Worm (Caenorhabditis elegans) whole organism, late embryonic: ENCODE data around the gene C16C8.26.

Experiments
- C08G9.2 ChIP-seq: sonication (generic microtip); optimal IDR thresholded peaks from 2 replicates; lab custom pipeline; 2016; ENCODE audit warnings: mild to moderate bottlenecking, missing genetic modification characterization, moderate library complexity, missing compliant biosample characterization
- F13H6.1 ChIP-seq: sonication (generic microtip); optimal IDR thresholded peaks from 2 replicates; lab custom pipeline; 2016; ENCODE audit warnings: missing genetic modification characterization, missing compliant biosample characterization
- K02D7.2 ChIP-seq: sonication (generic microtip); optimal IDR thresholded peaks from 2 replicates; lab custom pipeline; 2017; ENCODE audit warnings: mild to moderate bottlenecking, missing genetic modification characterization, missing compliant biosample characterization
- T23F11.4 ChIP-seq: fragments of 200-800 bp; sonication (Bioruptor generic); optimal IDR thresholded peaks from 2 replicates; lab custom pipeline; 2018; ENCODE audit warnings: mild to moderate bottlenecking, missing genetic modification characterization, missing compliant biosample characterization
- Y22D7AL.16 ChIP-seq: sonication (generic microtip); optimal IDR thresholded peaks from 2 replicates; lab custom pipeline; 2016; ENCODE audit warnings: missing genetic modification characterization, missing compliant biosample characterization
- ceh-14 ChIP-seq: sonication (generic microtip); optimal IDR thresholded peaks from 2 replicates; lab custom pipeline; 2016; ENCODE audit warnings: missing genotype, missing genetic modification characterization, missing compliant biosample characterization
- ceh-18 ChIP-seq: sonication (generic microtip); optimal IDR thresholded peaks from 2 replicates; lab custom pipeline; 2016; ENCODE audit warnings: missing genetic modification characterization, missing compliant biosample characterization
- ceh-19 ChIP-seq: fragments of 200-800 bp; sonication (Bioruptor generic); optimal IDR thresholded peaks from 2 replicates; lab custom pipeline; 2018; ENCODE audit warnings: mild to moderate bottlenecking, missing genetic modification characterization, missing compliant biosample characterization
- ceh-2 ChIP-seq: sonication (generic microtip); optimal IDR thresholded peaks from 2 replicates; lab custom pipeline; 2016; ENCODE audit warnings: missing genotype, missing genetic modification characterization, missing compliant biosample characterization
- ceh-30 ChIP-seq: fragments of 150-350 bp; optimal IDR thresholded peaks from 2 replicates; lab custom pipeline; 2014; ENCODE audit warnings: missing biosample characterization, missing genetic modification characterization
- ceh-31 ChIP-seq: sonication (generic microtip); optimal IDR thresholded peaks from 2 replicates; lab custom pipeline; 2016; ENCODE audit warnings: missing genetic modification characterization, missing compliant biosample characterization
- ceh-34 ChIP-seq: sonication (generic microtip); optimal IDR thresholded peaks from 2 replicates; lab custom pipeline; 2016; ENCODE audit warnings: mild to moderate bottlenecking, missing genetic modification characterization, missing compliant biosample characterization
- ceh-45 ChIP-seq: fragments of 200-800 bp; sonication (Bioruptor generic); IDR thresholded peaks from 2 replicates; pipeline ENCODE4 v1.3.6; 2022; ENCODE audit warnings: missing genetic modification reagents, missing genetic modification characterization, missing compliant biosample characterization
- ceh-6 ChIP-seq: fragments of 200-800 bp; sonication (Bioruptor generic); optimal IDR thresholded peaks from 2 replicates; lab custom pipeline; 2018; ENCODE audit warnings: mild to moderate bottlenecking, missing genetic modification characterization, missing compliant biosample characterization
- ceh-9 ChIP-seq: sonication (generic microtip); optimal IDR thresholded peaks from 2 replicates; lab custom pipeline; 2016; ENCODE audit warnings: mild to moderate bottlenecking, missing genetic modification characterization, inconsistent platforms, missing compliant biosample characterization
- che-1 ChIP-seq: sonication (generic microtip); optimal IDR thresholded peaks from 2 replicates; lab custom pipeline; 2016; ENCODE audit warnings: mild to moderate bottlenecking, missing genetic modification characterization, missing compliant biosample characterization
- elt-2 ChIP-seq: sonication (generic microtip); optimal IDR thresholded peaks from 2 replicates; lab custom pipeline; 2016; ENCODE audit warnings: missing genetic modification reagents, missing genetic modification characterization, missing compliant biosample characterization
- ets-4 ChIP-seq: sonication (generic microtip); optimal IDR thresholded peaks from 2 replicates; lab custom pipeline; 2016; ENCODE audit warnings: missing genetic modification characterization, missing compliant biosample characterization
- eyg-1 ChIP-seq: sonication (generic microtip); optimal IDR thresholded peaks from 2 replicates; lab custom pipeline; 2016; ENCODE audit warnings: missing genotype, missing genetic modification characterization, missing compliant biosample characterization
- fax-1 ChIP-seq: sonication (generic microtip); optimal IDR thresholded peaks from 2 replicates; lab custom pipeline; 2016; ENCODE audit warnings: missing genotype, missing genetic modification characterization, missing compliant biosample characterization
- fkh-10 ChIP-seq: fragments of 150-350 bp; optimal IDR thresholded peaks from 2 replicates; lab custom pipeline; 2014; ENCODE audit warnings: missing biosample characterization, missing genetic modification reagents, missing genetic modification characterization
- fkh-6 ChIP-seq: sonication (generic microtip); optimal IDR thresholded peaks from 2 replicates; lab custom pipeline; 2016; ENCODE audit warnings: missing genetic modification characterization, missing compliant biosample characterization
- hlh-13 ChIP-seq: fragments of 200-800 bp; sonication (Bioruptor generic); optimal IDR thresholded peaks from 2 replicates; lab custom pipeline; 2018; ENCODE audit warnings: mild to moderate bottlenecking, missing genetic modification characterization, missing compliant biosample characterization
- hlh-6 ChIP-seq: sonication (generic microtip); optimal IDR thresholded peaks from 2 replicates; lab custom pipeline; 2016; ENCODE audit warnings: missing genotype, missing genetic modification characterization, missing compliant biosample characterization
- hlh-8 ChIP-seq: sonication (generic microtip); optimal IDR thresholded peaks from 2 replicates; lab custom pipeline; 2016; ENCODE audit warnings: missing genotype, missing genetic modification characterization, missing compliant biosample characterization
- lim-6 ChIP-seq: sonication (generic microtip); optimal IDR thresholded peaks from 2 replicates; lab custom pipeline; 2016; ENCODE audit warnings: missing genetic modification characterization, missing compliant biosample characterization
- lin-11 ChIP-seq: fragments of 200-800 bp; sonication (Bioruptor generic); optimal IDR thresholded peaks from 2 replicates; lab custom pipeline; 2018; ENCODE audit warnings: mild to moderate bottlenecking, missing genetic modification characterization, missing compliant biosample characterization
- mec-3 ChIP-seq: sonication (generic microtip); optimal IDR thresholded peaks from 2 replicates; lab custom pipeline; 2016; ENCODE audit warnings: borderline replicate concordance, missing genetic modification characterization, missing compliant biosample characterization
- nfya-1 ChIP-seq: sonication (generic microtip); optimal IDR thresholded peaks from 2 replicates; lab custom pipeline; 2017; ENCODE audit warnings: missing genetic modification characterization, mild to moderate bottlenecking, missing compliant biosample characterization, antibody characterized with exemption, moderate library complexity
- nhr-11 ChIP-seq: fragments of 150-350 bp; optimal IDR thresholded peaks from 2 replicates; lab custom pipeline; 2014; ENCODE audit warnings: missing biosample characterization, missing genetic modification characterization
- npax-4 ChIP-seq: sonication (generic microtip); optimal IDR thresholded peaks from 2 replicates; lab custom pipeline; 2016; ENCODE audit warnings: missing genetic modification characterization, missing compliant biosample characterization
- odd-2 ChIP-seq: sonication (generic microtip); optimal IDR thresholded peaks from 2 replicates; lab custom pipeline; 2017; ENCODE audit warnings: antibody characterized with exemption, mild to moderate bottlenecking, missing genetic modification characterization, missing compliant biosample characterization
- pax-1 ChIP-seq: fragments of 150-350 bp; optimal IDR thresholded peaks from 2 replicates; lab custom pipeline; 2014; ENCODE audit warnings: missing biosample characterization, missing genetic modification characterization
- pha-2 ChIP-seq: sonication (generic microtip); optimal IDR thresholded peaks from 2 replicates; lab custom pipeline; 2017; ENCODE audit warnings: mild to moderate bottlenecking, missing genetic modification characterization, missing compliant biosample characterization
- pqm-1 ChIP-seq: sonication (generic microtip); optimal IDR thresholded peaks from 2 replicates; lab custom pipeline; 2016; ENCODE audit warnings: missing genetic modification characterization, missing compliant biosample characterization
- ref-2 ChIP-seq: sonication (generic microtip); optimal IDR thresholded peaks from 2 replicates; lab custom pipeline; 2016; ENCODE audit warnings: missing genetic modification characterization, missing compliant biosample characterization
- sox-2 ChIP-seq: fragments of 200-800 bp; sonication (Bioruptor generic); IDR thresholded peaks from 2 replicates; pipeline ENCODE4 v1.3.6; 2022; ENCODE audit warnings: missing genetic modification reagents, missing genetic modification characterization, missing compliant biosample characterization
- sox-4 ChIP-seq: sonication (generic microtip); optimal IDR thresholded peaks from 2 replicates; lab custom pipeline; 2017; ENCODE audit warnings: mild to moderate bottlenecking, missing genetic modification characterization, inconsistent platforms, missing compliant biosample characterization
- unc-42 ChIP-seq: sonication (generic microtip); optimal IDR thresholded peaks from 2 replicates; lab custom pipeline; 2016; ENCODE audit warnings: missing genotype, missing genetic modification characterization, missing compliant biosample characterization
- unc-86 ChIP-seq: sonication (generic microtip); optimal IDR thresholded peaks from 2 replicates; lab custom pipeline; 2016; ENCODE audit warnings: missing genetic modification characterization, missing compliant biosample characterization
- zip-5 ChIP-seq: sonication (generic microtip); optimal IDR thresholded peaks from 2 replicates; lab custom pipeline; 2016; ENCODE audit warnings: missing genetic modification characterization, missing compliant biosample characterization
- ztf-16 ChIP-seq: sonication (generic microtip); optimal IDR thresholded peaks from 2 replicates; lab custom pipeline; 2017; ENCODE audit warnings: missing genetic modification characterization, missing compliant biosample characterization

The C16C8.26 gene

ce11 chrII:3482231-3482630 is 24.1 kb upstream of the C16C8.26 start, which contains the start of gene smu-2 (continued):
- no peak for TF ChIP-seq fkh-10 (GFP tag; lab: Kevin White, UChicago)
- peak; percentile 92 for TF ChIP-seq lim-6 (tag; lab: Kevin White, UChicago)
- TF ChIP-seq ceh-45, result peak; percentile 50; the same call in 1 of the 2 replicates
- no peak for TF ChIP-seq T23F11.4 (GFP tag; lab: Kevin White, UChicago)
- TF ChIP-seq pha-2 (tag; lab: Kevin White, UChicago), result no peak
- peak; percentile 86 for TF ChIP-seq ets-4 (tag; lab: Kevin White, UChicago)
- no peak for TF ChIP-seq odd-2 (tag; lab: Kevin White, UChicago)
- peak; percentile 46 for TF ChIP-seq ceh-34 (tag; lab: Kevin White, UChicago)
- no peak for TF ChIP-seq ztf-16 (tag; lab: Kevin White, UChicago)
- no peak for TF ChIP-seq Y22D7AL.16 (tag; lab: Kevin White, UChicago)
- TF ChIP-seq ceh-14 (tag; lab: Kevin White, UChicago), result peak; percentile 82
- TF ChIP-seq K02D7.2 (tag; lab: Kevin White, UChicago), result no peak
- peak; percentile 91 for TF ChIP-seq C08G9.2 (tag; lab: Kevin White, UChicago)
- no peak for TF ChIP-seq sox-4 (tag; lab: Kevin White, UChicago)
- peak; percentile 72 for TF ChIP-seq elt-2 (tag; lab: Kevin White, UChicago)
- no peak for TF ChIP-seq nhr-11 (tag; lab: Kevin White, UChicago)
- peak; percentile 33 for TF ChIP-seq nfya-1
- no peak for TF ChIP-seq ceh-19 (GFP tag; lab: Kevin White, UChicago)
- TF ChIP-seq pqm-1 (tag; lab: Kevin White, UChicago), result peak; percentile 52
- TF ChIP-seq unc-86 (tag; lab: Kevin White, UChicago), result peak; percentile 47
- no peak for TF ChIP-seq eyg-1 (tag; lab: Kevin White, UChicago)
- TF ChIP-seq mec-3, result peak; percentile 73
- peak; percentile 12 for TF ChIP-seq fkh-6 (tag; lab: Kevin White, UChicago)
- TF ChIP-seq hlh-8 (tag; lab: Kevin White, UChicago), result peak; percentile 42
- TF ChIP-seq ref-2 (tag; lab: Kevin White, UChicago), result peak; percentile 59
- peak; percentile 98 for TF ChIP-seq unc-42 (tag; lab: Kevin White, UChicago)
- no peak for TF ChIP-seq hlh-6 (tag; lab: Kevin White, UChicago)
- no peak for TF ChIP-seq pax-1 (tag; lab: Kevin White, UChicago)
- peak; percentile 76 for TF ChIP-seq zip-5 (tag; lab: Kevin White, UChicago)
- TF ChIP-seq ceh-6, result no peak
- TF ChIP-seq npax-4, result no peak
- peak; percentile 48 for TF ChIP-seq ceh-18
- no peak for TF ChIP-seq sox-2 (GFP tag; lab: Robert Waterston, UW)
- TF ChIP-seq, all 69 proteins: peak for 28

ce11 chrII:3481584-3481983 is 23.5 kb upstream of the C16C8.26 start, which contains the start of gene Y49F6B.8:
Gene Y49F6B.8 (minus strand): TSS chrII:3481684.
- TF ChIP-seq lim-6 (tag; lab: Kevin White, UChicago), result no peak
- no peak for TF ChIP-seq lin-11 (tag; lab: Kevin White, UChicago)
- no peak for TF ChIP-seq ceh-30 (tag; lab: Kevin White, UChicago)
- TF ChIP-seq ceh-9 (tag; lab: Kevin White, UChicago), result no peak
- TF ChIP-seq odd-2 (tag; lab: Kevin White, UChicago), result no peak
- TF ChIP-seq hlh-6 (tag; lab: Kevin White, UChicago), result no peak
- no peak for TF ChIP-seq ceh-6
- TF ChIP-seq ets-4 (tag; lab: Kevin White, UChicago), result no peak
- TF ChIP-seq, all 69 proteins: peak for 0

ce11 chrII:3477171-3477570 is 19.1 kb upstream of the C16C8.26 start, which contains the start of gene fbxb-104:
Gene fbxb-104 (minus strand): TSS chrII:3477271.
- TF ChIP-seq elt-2 (tag; lab: Kevin White, UChicago) (no peak), Y22D7AL.16 (tag; lab: Kevin White, UChicago) (no peak), F13H6.1 (tag; lab: Kevin White, UChicago) (no peak), hlh-6 (tag; lab: Kevin White, UChicago) (no peak), ref-2 (tag; lab: Kevin White, UChicago) (no peak), pax-1 (tag; lab: Kevin White, UChicago) (no peak), fkh-10 (GFP tag; lab: Kevin White, UChicago) (no peak), ztf-16 (tag; lab: Kevin White, UChicago) (no peak), hlh-13 (GFP tag; lab: Kevin White, UChicago) (no peak), ceh-31 (tag; lab: Kevin White, UChicago) (no peak), che-1 (no peak), fax-1 (no peak), ceh-2 (no peak), unc-86 (tag; lab: Kevin White, UChicago) (no peak), ceh-45 (no peak)
